Worm (Caenorhabditis elegans): ENCODE results near the gene idpb-4.

- TF ChIP-seq ztf-4 (tag; optimal IDR thresholded peaks at IDR 0.05): no peak
- TF ChIP-seq snpc-4 (tag; optimal IDR thresholded peaks at IDR 0.05): no peak
Observed at ce11 chrII:8691344-8691960, 45.9 kb downstream of the idpb-4 start, which contains the start of gene C34C6.3.

All from whole organism, L3 larva.